Fruit fly (Drosophila melanogaster) whole organism, embryonic: ENCODE data around the gene CG6126.

Source experiments
- Asciz ChIP-seq: fragments of 200-800 bp; sonication (Bioruptor generic); optimal IDR thresholded peaks from 2 replicates; lab custom pipeline; 2017; ENCODE audit warnings: missing biosample characterization, mild to moderate bottlenecking, missing genetic modification characterization, missing genetic modification reagents
- CG11560 ChIP-seq: fragments of 200-800 bp; sonication (Bioruptor generic); IDR thresholded peaks from 3 replicates; pipeline ENCODE4 v1.3.6; 2022; ENCODE audit warnings: missing biosample characterization, missing genetic modification characterization
- CG11696 ChIP-seq: fragments of 200-800 bp; sonication (Bioruptor generic); IDR thresholded peaks from 2 replicates; pipeline ENCODE4 v1.3.6; 2022; ENCODE audit warnings: missing biosample characterization, missing genetic modification characterization
- CG12391 ChIP-seq: fragments of 200-800 bp; sonication (Bioruptor generic); optimal IDR thresholded peaks from 3 replicates; lab custom pipeline; 2018; ENCODE audit warnings: missing biosample characterization, mild to moderate bottlenecking, missing genetic modification characterization, moderate library complexity
- CG12769 ChIP-seq: fragments of 200-800 bp; sonication (Bioruptor generic); optimal IDR thresholded peaks from 2 replicates; lab custom pipeline; 2019; ENCODE audit warnings: missing biosample characterization, mild to moderate bottlenecking, missing genetic modification characterization, moderate library complexity
- CG13775 ChIP-seq: fragments of 200-800 bp; sonication (Bioruptor generic); optimal IDR thresholded peaks from 3 replicates; lab custom pipeline; 2017; ENCODE audit warnings: missing biosample characterization, mild to moderate bottlenecking, missing genetic modification characterization
- CG14710 ChIP-seq: fragments of 200-800 bp; sonication (Bioruptor generic); optimal IDR thresholded peaks from 3 replicates; lab custom pipeline; 2019; ENCODE audit warnings: missing biosample characterization, mild to moderate bottlenecking, missing genetic modification characterization, moderate library complexity
- CG17568 ChIP-seq: fragments of 200-800 bp; sonication (Bioruptor generic); optimal IDR thresholded peaks from 2 replicates; lab custom pipeline; 2018; ENCODE audit warnings: missing biosample characterization, mild to moderate bottlenecking, missing genetic modification characterization, moderate library complexity
- CG18476 ChIP-seq: fragments of 200-800 bp; sonication (Bioruptor generic); optimal IDR thresholded peaks from 2 replicates; lab custom pipeline; 2016; ENCODE audit warnings: missing biosample characterization, mild to moderate bottlenecking, missing genetic modification characterization
- CG18764 ChIP-seq: fragments of 200-800 bp; sonication (Bioruptor generic); optimal IDR thresholded peaks from 3 replicates; lab custom pipeline; 2016; ENCODE audit warnings: missing biosample characterization, missing genetic modification characterization
- CG2712 ChIP-seq: fragments of 200-800 bp; optimal IDR thresholded peaks from 3 replicates; lab custom pipeline; 2019; ENCODE audit warnings: missing biosample characterization, mild to moderate bottlenecking, missing genetic modification characterization, moderate library complexity
- CG3407 ChIP-seq: fragments of 200-800 bp; sonication (Bioruptor generic); optimal IDR thresholded peaks from 2 replicates; lab custom pipeline; 2018; ENCODE audit warnings: missing biosample characterization, mild to moderate bottlenecking, missing genetic modification characterization
- CG4328 ChIP-seq: fragments of 200-800 bp; sonication (Bioruptor generic); optimal IDR thresholded peaks from 3 replicates; lab custom pipeline; 2017; ENCODE audit warnings: missing biosample characterization, missing genetic modification reagents, missing genetic modification characterization
- CG4854 ChIP-seq: fragments of 200-800 bp; sonication (Bioruptor generic); optimal IDR thresholded peaks from 2 replicates; lab custom pipeline; 2016; ENCODE audit warnings: missing biosample characterization, missing genetic modification characterization, inconsistent platforms
- CG7271 ChIP-seq: fragments of 200-800 bp; sonication (Bioruptor generic); optimal IDR thresholded peaks from 2 replicates; lab custom pipeline; 2018; ENCODE audit warnings: missing biosample characterization, mild to moderate bottlenecking, missing genetic modification characterization, moderate library complexity
- CG7357 ChIP-seq: fragments of 200-800 bp; sonication (Bioruptor generic); IDR thresholded peaks from 3 replicates; pipeline ENCODE4 v1.3.6; 2022; ENCODE audit warnings: missing biosample characterization, missing genetic modification characterization
- CG7786 ChIP-seq: fragments of 200-800 bp; sonication (Bioruptor generic); optimal IDR thresholded peaks from 2 replicates; lab custom pipeline; 2016; ENCODE audit warnings: missing biosample characterization, missing genetic modification characterization
- CG8089 ChIP-seq: fragments of 200-800 bp; sonication (Bioruptor generic); optimal IDR thresholded peaks from 3 replicates; lab custom pipeline; 2016; ENCODE audit warnings: missing biosample characterization, missing genetic modification characterization
- CoRest ChIP-seq: fragments of 200-800 bp; sonication (Bioruptor generic); optimal IDR thresholded peaks from 3 replicates; lab custom pipeline; 2018; ENCODE audit warnings: missing biosample characterization, mild to moderate bottlenecking, missing genetic modification characterization, moderate library complexity
- D19B ChIP-seq: fragments of 200-800 bp; sonication (Bioruptor generic); optimal IDR thresholded peaks from 2 replicates; lab custom pipeline; 2017; ENCODE audit warnings: missing biosample characterization, mild to moderate bottlenecking, missing genetic modification characterization
- Deaf1 ChIP-seq: fragments of 200-800 bp; optimal IDR thresholded peaks from 3 replicates; lab custom pipeline; 2019; ENCODE audit warnings: missing biosample characterization, mild to moderate bottlenecking, missing genetic modification characterization, moderate library complexity
- Doc3 ChIP-seq: fragments of 200-800 bp; sonication (Bioruptor generic); IDR thresholded peaks from 3 replicates; pipeline ENCODE4 v1.3.6; 2022; ENCODE audit warnings: missing biosample characterization, missing genetic modification characterization; ENCODE audit not compliant: partially characterized antibody
- Dref ChIP-seq: fragments of 200-800 bp; sonication (Bioruptor generic); IDR thresholded peaks from 2 replicates; pipeline ENCODE4 v1.3.6; 2022; ENCODE audit warnings: missing biosample characterization, missing genetic modification characterization
- Drgx ChIP-seq: fragments of 200-800 bp; sonication (Bioruptor generic); IDR thresholded peaks from 2 replicates; pipeline ENCODE4 v1.3.6; 2022; ENCODE audit warnings: missing biosample characterization, missing genetic modification characterization
- Elba2 ChIP-seq: fragments of 200-800 bp; sonication (Bioruptor generic); optimal IDR thresholded peaks from 3 replicates; lab custom pipeline; 2016; ENCODE audit warnings: missing biosample characterization, missing genetic modification characterization
- Fer3 ChIP-seq: fragments of 200-800 bp; sonication (Bioruptor generic); optimal IDR thresholded peaks from 2 replicates; lab custom pipeline; 2018; ENCODE audit warnings: missing biosample characterization, mild to moderate bottlenecking, missing genetic modification characterization, moderate library complexity
- HLH54F ChIP-seq: fragments of 200-800 bp; sonication (Bioruptor generic); optimal IDR thresholded peaks from 3 replicates; lab custom pipeline; 2016; ENCODE audit warnings: missing biosample characterization, missing genetic modification characterization
- HmgZ ChIP-seq: fragments of 200-800 bp; sonication (Bioruptor generic); optimal IDR thresholded peaks from 2 replicates; lab custom pipeline; 2018; ENCODE audit warnings: missing biosample characterization, mild to moderate bottlenecking, missing genetic modification characterization
- Hsf ChIP-seq: fragments of 200-800 bp; sonication (Bioruptor generic); optimal IDR thresholded peaks from 3 replicates; lab custom pipeline; 2016; ENCODE audit warnings: missing biosample characterization, missing genetic modification characterization
- MESR4 ChIP-seq: fragments of 200-800 bp; sonication (Bioruptor generic); optimal IDR thresholded peaks from 2 replicates; lab custom pipeline; 2018; ENCODE audit warnings: missing biosample characterization, mild to moderate bottlenecking, missing genetic modification characterization, moderate library complexity
- Nf-YA ChIP-seq: fragments of 200-800 bp; sonication (Bioruptor generic); IDR thresholded peaks from 2 replicates; pipeline ENCODE4 v1.3.6; 2022; ENCODE audit warnings: missing biosample characterization, missing genetic modification characterization
- Oaz ChIP-seq: fragments of 200-800 bp; sonication (Bioruptor generic); IDR thresholded peaks from 2 replicates; pipeline ENCODE4 v1.3.6; 2022; ENCODE audit warnings: missing biosample characterization, missing genetic modification characterization
- Rx ChIP-seq: fragments of 200-800 bp; sonication (Bioruptor generic); IDR thresholded peaks from 2 replicates; pipeline ENCODE4 v1.3.6; 2022; ENCODE audit warnings: missing biosample characterization, missing genetic modification characterization
- Sry-β ChIP-seq: fragments of 200-800 bp; sonication (Bioruptor generic); optimal IDR thresholded peaks from 2 replicates; lab custom pipeline; 2018; ENCODE audit warnings: missing biosample characterization, mild to moderate bottlenecking, missing genetic modification characterization, moderate library complexity
- YL-1 ChIP-seq: fragments of 200-800 bp; sonication (Bioruptor generic); optimal IDR thresholded peaks from 3 replicates; lab custom pipeline; 2017; ENCODE audit warnings: missing biosample characterization, mild to moderate bottlenecking, missing genetic modification characterization
- ato ChIP-seq: fragments of 200-800 bp; sonication (Bioruptor generic); IDR thresholded peaks from 2 replicates; pipeline ENCODE4 v1.3.6; 2022; ENCODE audit warnings: missing biosample characterization, missing genetic modification characterization; ENCODE audit not compliant: partially characterized antibody
- chinmo ChIP-seq: fragments of 200-800 bp; sonication (Bioruptor generic); IDR thresholded peaks from 4 replicates; pipeline ENCODE4 v1.3.6; 2022; ENCODE audit warnings: missing biosample characterization, missing genetic modification characterization; ENCODE audit not compliant: partially characterized antibody
- crp ChIP-seq, 2 experiments: fragments of 200-800 bp; sonication (Bioruptor generic); optimal IDR thresholded peaks; 2 replicates in 1 of 2; 3 replicates in 1 of 2; lab custom pipeline; 2017; ENCODE audit warnings: missing biosample characterization in 2 of 2, missing genetic modification characterization in 2 of 2, mild to moderate bottlenecking in 1 of 2, moderate library complexity in 1 of 2
- dm ChIP-seq: fragments of 200-800 bp; sonication (Bioruptor generic); optimal IDR thresholded peaks from 3 replicates; lab custom pipeline; 2016; ENCODE audit warnings: missing biosample characterization, missing genetic modification characterization
- gfzf ChIP-seq: fragments of 200-800 bp; sonication (Bioruptor generic); optimal IDR thresholded peaks from 2 replicates; lab custom pipeline; 2016; ENCODE audit warnings: missing biosample characterization, mild to moderate bottlenecking, missing genetic modification characterization, moderate library complexity
- kah ChIP-seq: fragments of 200-800 bp; sonication (Bioruptor generic); optimal IDR thresholded peaks from 2 replicates; lab custom pipeline; 2018; ENCODE audit warnings: missing biosample characterization, mild to moderate bottlenecking, missing genetic modification characterization
- knrl ChIP-seq: fragments of 200-800 bp; sonication (Bioruptor generic); IDR thresholded peaks from 3 replicates; pipeline ENCODE4 v1.3.6; 2022; ENCODE audit warnings: missing biosample characterization, missing genetic modification characterization; ENCODE audit not compliant: partially characterized antibody
- odd ChIP-seq: fragments of 200-800 bp; sonication (Bioruptor generic); optimal IDR thresholded peaks from 2 replicates; lab custom pipeline; 2017; ENCODE audit warnings: missing biosample characterization, mild to moderate bottlenecking, missing genetic modification characterization
- pfk ChIP-seq: fragments of 200-800 bp; sonication (Bioruptor generic); optimal IDR thresholded peaks from 2 replicates; lab custom pipeline; 2018; ENCODE audit warnings: missing biosample characterization, mild to moderate bottlenecking, missing genetic modification characterization, moderate library complexity
- pho ChIP-seq: fragments of 200-800 bp; sonication (Bioruptor generic); optimal IDR thresholded peaks from 2 replicates; lab custom pipeline; 2016; ENCODE audit warnings: missing biosample characterization, missing genetic modification characterization
- row ChIP-seq: fragments of 200-800 bp; sonication (Bioruptor generic); IDR thresholded peaks from 3 replicates; pipeline ENCODE4 v1.3.6; 2022; ENCODE audit warnings: missing biosample characterization, missing genetic modification characterization
- slou ChIP-seq: fragments of 200-800 bp; sonication (Bioruptor generic); optimal IDR thresholded peaks from 3 replicates; lab custom pipeline; 2016; ENCODE audit warnings: missing biosample characterization, missing genetic modification characterization
- tna ChIP-seq: fragments of 200-800 bp; sonication (Bioruptor generic); IDR thresholded peaks from 2 replicates; pipeline ENCODE4 v1.3.6; 2022; ENCODE audit warnings: missing biosample characterization, missing genetic modification characterization; ENCODE audit not compliant: partially characterized antibody
- tx ChIP-seq: fragments of 200-800 bp; sonication (Bioruptor generic); optimal IDR thresholded peaks from 2 replicates; lab custom pipeline; 2016; ENCODE audit warnings: missing biosample characterization, missing genetic modification characterization

Gene CG6126

dm6 chr3R:16222300-16222903 is 19.5 kb upstream of the CG6126 start (continued):
- TF ChIP-seq tna: peak; percentile 63; the same call in 1 of the 2 replicates
- TF ChIP-seq CG14710 (tag; lab: Kevin White, UChicago): peak; percentile 94
- TF ChIP-seq CG3407: peak; percentile 98
- peak; percentile 99 for TF ChIP-seq Drgx (GFP tag; lab: Robert Waterston, UW)
- peak in 1 of 2 experiments; percentile 76 for TF ChIP-seq crp (GFP tag; optimal IDR thresholded peaks at IDR 0.05; lab: Kevin White, UChicago)
- TF ChIP-seq CG8089: peak; percentile 99
- TF ChIP-seq ato (GFP tag; lab: Robert Waterston, UW): no peak
- TF ChIP-seq slou (GFP tag; lab: Kevin White, UChicago): peak; percentile 95
- peak; percentile 98 for TF ChIP-seq CG17568 (GFP tag; lab: Kevin White, UChicago)
- peak; percentile 97 for TF ChIP-seq kah (GFP tag; lab: Kevin White, UChicago)
- peak; percentile 95 for TF ChIP-seq CG11560 (tag; lab: Robert Waterston, UW)
- TF ChIP-seq HmgZ (tag; lab: Kevin White, UChicago): peak; percentile 99
- peak; percentile 98 for TF ChIP-seq CG12391 (tag; lab: Kevin White, UChicago)
- TF ChIP-seq CG7786 (GFP tag; lab: Kevin White, UChicago): peak; percentile 99
- TF ChIP-seq gfzf (GFP tag; lab: Kevin White, UChicago): peak; percentile 49
- TF ChIP-seq CG18764 (GFP tag; lab: Kevin White, UChicago): peak; percentile 99
- TF ChIP-seq CG4328: peak; percentile 89
- TF ChIP-seq CG13775 (GFP tag; lab: Kevin White, UChicago): peak; percentile 90
- TF ChIP-seq Doc3 (GFP tag; lab: Robert Waterston, UW): no peak
- TF ChIP-seq YL-1 (GFP tag; lab: Kevin White, UChicago): peak; percentile 94
- TF ChIP-seq pfk (GFP tag; lab: Kevin White, UChicago): peak; percentile 71
- peak; percentile 99 for TF ChIP-seq HLH54F (GFP tag; lab: Kevin White, UChicago)
- TF ChIP-seq Oaz: peak; percentile 99
- peak; percentile 90 for TF ChIP-seq Deaf1 (tag; lab: Kevin White, UChicago)
- peak; percentile 99 for TF ChIP-seq CG2712 (tag; lab: Kevin White, UChicago)
- TF ChIP-seq CG12769 (tag; lab: Kevin White, UChicago): peak; percentile 100
- peak; percentile 99 for TF ChIP-seq Asciz (GFP tag; lab: Kevin White, UChicago)
- peak; percentile 100 for TF ChIP-seq Nf-YA (GFP tag; lab: Robert Waterston, UW)
- TF ChIP-seq CG4854 (GFP tag; lab: Kevin White, UChicago): peak; percentile 99
- peak; percentile 99 for TF ChIP-seq Hsf (GFP tag; lab: Kevin White, UChicago)
- TF ChIP-seq chinmo (GFP tag; lab: Robert Waterston, UW): peak; percentile 85; the same call in 3 of the 4 replicates
- peak; percentile 100 for TF ChIP-seq Rx
- peak; percentile 92 for TF ChIP-seq MESR4 (GFP tag; lab: Kevin White, UChicago)
- peak; percentile 54 for TF ChIP-seq Dref (GFP tag; lab: Robert Waterston, UW)
- peak; percentile 88 for TF ChIP-seq odd
- peak; percentile 99 for TF ChIP-seq dm (GFP tag; lab: Kevin White, UChicago)
- peak; percentile 97 for TF ChIP-seq pho
- peak; percentile 57 for TF ChIP-seq Elba2
- peak; percentile 98 for TF ChIP-seq CG18476 (GFP tag; lab: Kevin White, UChicago)
- peak; percentile 21; the same call in 1 of the 3 replicates for TF ChIP-seq knrl (GFP tag; lab: Robert Waterston, UW)
- peak; percentile 99 for TF ChIP-seq tx (GFP tag; lab: Kevin White, UChicago)
- peak; percentile 93 for TF ChIP-seq D19B (GFP tag; lab: Kevin White, UChicago)
- peak; percentile 99 for TF ChIP-seq Fer3
- TF ChIP-seq Sry-β: peak; percentile 78
- TF ChIP-seq CG11696 (GFP tag; lab: Robert Waterston, UW): peak; percentile 98
- TF ChIP-seq CG7271: peak; percentile 92
- TF ChIP-seq row (GFP tag; lab: Robert Waterston, UW): peak; percentile 100
- peak; percentile 98 for TF ChIP-seq CG7357 (GFP tag; lab: Robert Waterston, UW)
- TF ChIP-seq CoRest (tag; lab: Kevin White, UChicago): peak; percentile 98
